Fruit fly (Drosophila melanogaster): Measurements from ENCODE around the gene CG15535.

dm6 chr3R:30413795-30414194, 9.9 kb downstream of the CG15535 start:
- no peak for TF ChIP-seq dsx (GFP tag; optimal IDR thresholded peaks at IDR 0.05; ENCODE audit: poor library complexity, severe bottlenecking)
- TF ChIP-seq CG3032 (tag; optimal IDR thresholded peaks at IDR 0.05), result no peak
- TF ChIP-seq Sox15 (GFP tag; optimal IDR thresholded peaks at IDR 0.05), result peak; percentile 43
- peak; percentile 56 for TF ChIP-seq Sox102F (GFP tag; optimal IDR thresholded peaks at IDR 0.05)
- no peak for TF ChIP-seq Lpt (GFP tag; optimal IDR thresholded peaks at IDR 0.05)
- TF ChIP-seq spab (GFP tag; optimal IDR thresholded peaks at IDR 0.05), result peak; percentile 18
- peak; percentile 70 for TF ChIP-seq cyc (GFP tag; optimal IDR thresholded peaks at IDR 0.05)
- TF ChIP-seq ss (GFP tag; optimal IDR thresholded peaks at IDR 0.05), result peak in 1 of 2 experiments; percentile 27
